Fruit fly (Drosophila melanogaster) whole organism: ENCODE data around the gene CG13947.

ENCODE experiments used
- CG8478 ChIP-seq: fragments of >200 bp; optimal IDR thresholded peaks from 2 replicates; lab custom pipeline; 2018; ENCODE audit warnings: inconsistent platforms
- EcR ChIP-seq, 2 experiments: fragments of >200 bp; optimal IDR thresholded peaks; 2 replicates each; lab custom pipeline; 2017; ENCODE audit warnings: missing biosample characterization in 2 of 2, missing genetic modification characterization in 2 of 2, missing genetic modification reagents in 2 of 2
- pan ChIP-seq: fragments of >200 bp; optimal IDR thresholded peaks from 2 replicates; lab custom pipeline; 2017
- psq ChIP-seq: fragments of >200 bp; optimal IDR thresholded peaks from 2 replicates; lab custom pipeline; 2017
- usp ChIP-seq: fragments of >200 bp; optimal IDR thresholded peaks from 2 replicates; lab custom pipeline; 2017; ENCODE audit warnings: missing biosample characterization, missing genetic modification characterization, mixed read lengths

DNA sequence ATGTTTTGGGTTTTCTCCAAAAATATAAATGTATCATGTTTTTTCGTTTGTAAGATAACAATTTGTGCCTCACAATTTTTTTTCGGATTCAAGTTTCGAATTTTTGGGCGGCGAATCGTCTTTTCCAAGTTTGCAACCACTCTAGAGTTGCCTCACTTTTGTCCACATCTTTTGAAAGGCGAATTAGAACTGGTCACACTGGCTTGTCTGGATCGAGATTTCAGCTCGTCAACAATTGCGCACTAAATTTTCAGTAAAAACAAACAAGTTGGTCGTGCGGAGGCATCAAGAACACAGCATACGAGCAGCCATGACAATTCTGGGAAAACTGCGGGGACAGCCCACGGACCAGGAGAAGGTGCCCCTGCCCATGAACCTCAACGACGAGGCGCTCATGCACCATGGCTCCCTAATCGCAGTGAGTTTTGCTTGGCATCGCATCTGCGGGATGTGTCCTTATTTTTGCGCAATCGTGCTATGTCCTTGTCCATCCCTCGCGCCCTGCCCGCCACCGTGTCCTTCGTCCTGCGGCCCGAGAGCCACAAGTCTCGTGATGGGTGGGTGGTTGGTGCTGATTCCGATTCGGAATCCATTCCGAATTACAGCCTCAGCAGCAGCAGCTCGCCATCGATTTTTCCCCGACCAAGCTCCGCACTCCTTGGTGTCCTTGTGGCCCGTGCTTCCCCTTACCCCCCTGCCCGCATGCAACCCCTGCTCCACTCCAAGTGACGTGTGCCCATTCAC lies 42.4 kb downstream of the CG13947 start, which contains the start of gene CG3662:
- TF ChIP-seq usp (GFP tag; lab: Kevin White, UChicago) (no peak), EcR (GFP tag; optimal IDR thresholded peaks at IDR 0.05; lab: Kevin White, UChicago) (no peak), psq (lab: Kevin White, UChicago) (no peak), CG8478 (lab: Kevin White, UChicago) (no peak), pan (lab: Kevin White, UChicago) (no peak)
